Worm (Caenorhabditis elegans) whole organism, L3 larva: ENCODE results near the gene famh-161.

Source experiments
- ZK546.5 ChIP-seq: sonication (generic microtip); optimal IDR thresholded peaks from 2 replicates; lab custom pipeline; 2017; ENCODE audit warnings: missing biosample characterization, missing genetic modification characterization
- ama-1 ChIP-seq: fragments of 150-350 bp; optimal IDR thresholded peaks from 2 replicates; lab custom pipeline; 2018
- ceh-82 ChIP-seq: fragments of 150-350 bp; optimal IDR thresholded peaks from 2 replicates; lab custom pipeline; 2014; ENCODE audit warnings: missing biosample characterization, missing genetic modification characterization
- nhr-77 ChIP-seq: fragments of 150-350 bp; optimal IDR thresholded peaks from 2 replicates; lab custom pipeline; 2014; ENCODE audit warnings: missing biosample characterization, missing genetic modification characterization

DNA sequence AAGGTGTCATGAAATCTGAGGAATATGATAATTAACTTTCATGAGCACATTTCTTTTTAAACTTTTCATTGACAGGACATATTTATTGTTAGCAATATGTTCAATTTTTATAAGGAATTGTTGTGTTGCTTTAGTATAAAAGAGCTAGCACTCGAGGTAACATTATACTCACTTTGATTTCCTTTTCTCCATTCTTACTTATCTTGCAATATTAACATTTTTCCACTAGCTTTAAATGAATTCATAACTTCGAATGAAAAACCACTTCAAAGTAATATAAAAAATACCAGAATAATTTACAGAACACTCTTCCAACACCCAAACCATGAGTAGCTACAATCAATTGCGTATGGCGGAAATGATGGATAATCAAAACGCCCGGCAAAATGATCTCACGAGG, 39.4 kb upstream of the famh-161 start, which contains the start of gene F26F2.5:
- TF ChIP-seq ZK546.5 (tag; lab: Kevin White, UChicago) (no peak), ceh-82 (tag; lab: Kevin White, UChicago) (no peak), nhr-77 (no peak), ama-1 (lab: Kevin White, UChicago) (no peak)
